Worm (Caenorhabditis elegans) whole organism, early embryonic: ENCODE results near the gene npp-24.

Experiments used
- B0310.2 ChIP-seq: sonication (generic microtip); optimal IDR thresholded peaks from 2 replicates; lab custom pipeline; 2016; ENCODE audit warnings: mild to moderate bottlenecking, missing genetic modification characterization, missing compliant biosample characterization
- aly-1 ChIP-seq: sonication (generic microtip); optimal IDR thresholded peaks from 2 replicates; lab custom pipeline; 2016; ENCODE audit warnings: missing genetic modification characterization, missing compliant biosample characterization
- ama-1 ChIP-seq: fragments of 150-350 bp; optimal IDR thresholded peaks from 2 replicates; lab custom pipeline; 2014
- ceh-13 ChIP-seq: fragments of 200-800 bp; sonication (Bioruptor generic); optimal IDR thresholded peaks from 2 replicates; lab custom pipeline; 2018; ENCODE audit warnings: mild to moderate bottlenecking, missing genetic modification characterization, missing compliant biosample characterization
- ceh-36 ChIP-seq: sonication (generic microtip); optimal IDR thresholded peaks from 2 replicates; lab custom pipeline; 2016; ENCODE audit warnings: missing genetic modification characterization, inconsistent platforms, missing compliant biosample characterization
- ets-7 ChIP-seq: sonication (generic microtip); optimal IDR thresholded peaks from 2 replicates; lab custom pipeline; 2016; ENCODE audit warnings: missing genotype, missing genetic modification characterization, missing compliant biosample characterization
- flt-1 ChIP-seq: fragments of 200-800 bp; sonication (Bioruptor generic); IDR thresholded peaks from 2 replicates; pipeline ENCODE4 v1.3.6; 2022; ENCODE audit warnings: missing genetic modification characterization, missing compliant biosample characterization
- hmbx-1 ChIP-seq: sonication (generic microtip); optimal IDR thresholded peaks from 2 replicates; lab custom pipeline; 2016; ENCODE audit warnings: mild to moderate bottlenecking, missing genetic modification characterization, missing compliant biosample characterization
- hmg-4 ChIP-seq: fragments of 200-800 bp; sonication (Bioruptor generic); optimal IDR thresholded peaks from 2 replicates; lab custom pipeline; 2018; ENCODE audit warnings: mild to moderate bottlenecking, missing genetic modification characterization, missing compliant biosample characterization
- hnd-1 ChIP-seq: sonication (generic microtip); optimal IDR thresholded peaks from 2 replicates; lab custom pipeline; 2016; ENCODE audit warnings: missing genetic modification characterization, missing compliant biosample characterization
- pes-1 ChIP-seq: fragments of 200-800 bp; sonication (Bioruptor generic); IDR thresholded peaks from 2 replicates; pipeline ENCODE4 v1.3.6; 2022; ENCODE audit warnings: missing genetic modification reagents, missing genetic modification characterization, missing compliant biosample characterization
- sea-1 ChIP-seq: fragments of 200-800 bp; sonication (Bioruptor generic); conservative IDR thresholded peaks from 2 replicates; pipeline ENCODE4 v1.3.6; 2022; ENCODE audit warnings: missing genetic modification characterization, missing compliant biosample characterization
- tbx-11 ChIP-seq: fragments of 200-800 bp; sonication (Bioruptor generic); IDR thresholded peaks from 2 replicates; pipeline ENCODE4 v1.3.6; 2022; ENCODE audit warnings: missing genetic modification characterization, missing compliant biosample characterization
- tra-4 ChIP-seq: sonication (generic microtip); optimal IDR thresholded peaks from 2 replicates; lab custom pipeline; 2017; ENCODE audit warnings: missing genetic modification characterization, missing compliant biosample characterization

DNA sequence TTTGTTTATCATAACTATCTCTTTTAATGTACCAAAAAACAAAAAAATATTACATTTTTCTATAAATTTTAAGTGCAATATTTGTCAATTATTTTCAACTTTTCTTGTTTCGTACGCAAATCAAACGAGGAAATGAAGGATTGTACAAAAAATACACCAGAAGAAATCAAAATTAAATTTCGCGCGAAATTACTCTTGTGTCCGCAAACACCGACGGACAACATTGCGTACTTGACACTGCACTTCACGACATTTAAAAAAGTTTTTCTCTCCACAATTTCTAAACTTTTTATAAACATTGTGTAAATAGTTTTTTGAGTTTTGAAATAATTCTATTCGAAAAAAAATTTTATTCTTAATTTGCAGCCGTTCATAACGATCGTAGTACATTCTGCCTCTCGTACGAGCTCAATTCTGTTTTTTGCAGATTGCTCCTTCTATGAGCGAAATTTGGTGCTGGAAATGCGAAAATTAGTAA lies 31.7 kb upstream of the npp-24 start, which contains the start of gene mrps-16:
- TF ChIP-seq ceh-13 (no peak), aly-1 (tag; lab: Kevin White, UChicago) (no peak), ama-1 (lab: Kevin White, UChicago) (no peak), hmg-4 (no peak), sea-1 (GFP tag; lab: Robert Waterston, UW) (no peak), flt-1 (no peak), ets-7 (no peak), tbx-11 (no peak), ceh-36 (tag; lab: Kevin White, UChicago) (no peak), hnd-1 (tag; lab: Kevin White, UChicago) (no peak), hmbx-1 (no peak), B0310.2 (tag; lab: Kevin White, UChicago) (no peak), tra-4 (no peak), pes-1 (GFP tag; lab: Robert Waterston, UW) (0 out of 2 replicates have a peak, but pooled peaks have one; percentile 25)
